Fruit fly (Drosophila melanogaster) whole organism, wandering third instar larva: ENCODE measurements around the gene alpha-Est7.

ENCODE experiments used
- Abd-B ChIP-seq: fragments of >200 bp; optimal IDR thresholded peaks from 2 replicates; lab custom pipeline; 2017; ENCODE audit warnings: missing biosample characterization, missing genetic modification characterization
- CG32264 ChIP-seq: fragments of 200-800 bp; sonication (Bioruptor generic); optimal IDR thresholded peaks from 2 replicates; lab custom pipeline; 2016; ENCODE audit warnings: missing biosample characterization, missing genetic modification characterization
- CG9705 ChIP-seq: fragments of 200-800 bp; sonication (Bioruptor generic); optimal IDR thresholded peaks from 2 replicates; lab custom pipeline; 2018; ENCODE audit warnings: missing biosample characterization, mild to moderate bottlenecking, missing genetic modification characterization
- CrebA ChIP-seq: fragments of 200-800 bp; sonication (Bioruptor generic); optimal IDR thresholded peaks from 2 replicates; lab custom pipeline; 2016; ENCODE audit warnings: missing biosample characterization, mild to moderate bottlenecking, missing genetic modification characterization, borderline replicate concordance
- Dfd ChIP-seq: fragments of >200 bp; optimal IDR thresholded peaks from 2 replicates; lab custom pipeline; 2017; ENCODE audit warnings: missing biosample characterization, missing genetic modification characterization
- Dif ChIP-seq: fragments of 200-275, 200-300 bp; sonication (Bioruptor generic); optimal IDR thresholded peaks from 2 replicates; lab custom pipeline; 2018; ENCODE audit warnings: missing biosample characterization, missing genetic modification characterization; ENCODE audit not compliant: partially characterized antibody
- GATAd ChIP-seq: sonication (Bioruptor generic); optimal IDR thresholded peaks from 2 replicates; lab custom pipeline; 2016; ENCODE audit warnings: missing biosample characterization, missing genetic modification characterization
- HLH106 ChIP-seq: fragments of 200-800 bp; optimal IDR thresholded peaks from 3 replicates; lab custom pipeline; 2019; ENCODE audit warnings: missing biosample characterization, mild to moderate bottlenecking, missing genetic modification characterization, moderate library complexity
- Hnf4 ChIP-seq: fragments of 200-800 bp; sonication (Bioruptor generic); optimal IDR thresholded peaks from 2 replicates; lab custom pipeline; 2016; ENCODE audit warnings: missing biosample characterization, mild to moderate bottlenecking, missing genetic modification characterization
- Hr78 ChIP-seq: fragments of >200 bp; optimal IDR thresholded peaks from 2 replicates; lab custom pipeline; 2017; ENCODE audit warnings: missing biosample characterization, missing genetic modification characterization
- Hr83 ChIP-seq: fragments of 200-300 bp; sonication (Bioruptor generic); optimal IDR thresholded peaks from 2 replicates; lab custom pipeline; 2016; ENCODE audit warnings: missing biosample characterization, mild to moderate bottlenecking, missing genetic modification characterization, moderate library complexity; ENCODE audit not compliant: poor library complexity, severe bottlenecking
- Mio ChIP-seq: sonication (Bioruptor generic); optimal IDR thresholded peaks from 2 replicates; lab custom pipeline; 2016; ENCODE audit warnings: missing biosample characterization, missing genetic modification characterization
- Myc ChIP-seq: fragments of >200 bp; optimal IDR thresholded peaks from 2 replicates; lab custom pipeline; 2017
- N ChIP-seq: fragments of >200 bp; optimal IDR thresholded peaks from 2 replicates; lab custom pipeline; 2018; ENCODE audit warnings: missing biosample characterization, missing external identifiers, missing genetic modification characterization
- OdsH ChIP-seq: fragments of 200-800 bp; sonication (Bioruptor generic); optimal IDR thresholded peaks from 2 replicates; lab custom pipeline; 2016; ENCODE audit warnings: missing biosample characterization, mild to moderate bottlenecking, missing genetic modification characterization
- Rel ChIP-seq, 2 experiments: fragments of 200-800 bp; sonication (Bioruptor generic) in 1 of 2; optimal IDR thresholded peaks; 2 replicates in 1 of 2; 3 replicates in 1 of 2; lab custom pipeline; 2016 to 2019; ENCODE audit warnings: mild to moderate bottlenecking in 2 of 2, missing biosample characterization in 2 of 2, missing genetic modification characterization in 2 of 2, moderate library complexity in 1 of 2
- Sp1 ChIP-seq: fragments of 200-800 bp; sonication (Bioruptor generic); optimal IDR thresholded peaks from 3 replicates; lab custom pipeline; 2019; ENCODE audit warnings: missing biosample characterization, mild to moderate bottlenecking, missing genetic modification characterization, moderate library complexity
- Vsx2 ChIP-seq: fragments of 200-300, 225-300 bp; sonication (Bioruptor generic); optimal IDR thresholded peaks from 2 replicates; lab custom pipeline; 2018; ENCODE audit warnings: missing biosample characterization, missing genetic modification characterization; ENCODE audit not compliant: partially characterized antibody
- br ChIP-seq: fragments of 200-800 bp; sonication (Bioruptor generic); optimal IDR thresholded peaks from 2 replicates; lab custom pipeline; 2016; ENCODE audit warnings: missing biosample characterization, missing genetic modification characterization
- brk ChIP-seq: fragments of 200-800 bp; sonication (Bioruptor generic); optimal IDR thresholded peaks from 2 replicates; lab custom pipeline; 2016; ENCODE audit warnings: missing biosample characterization, mild to moderate bottlenecking, missing genetic modification characterization
- dl ChIP-seq, 2 experiments: fragments of 175-275, 200-275 bp in 1 of 2; fragments of 200-275 bp in 1 of 2; sonication (Bioruptor generic); optimal IDR thresholded peaks; lab custom pipeline; 2018; ENCODE audit warnings: mild to moderate bottlenecking in 2 of 2, missing biosample characterization in 2 of 2, missing genetic modification characterization in 2 of 2, moderate library complexity in 2 of 2; ENCODE audit not compliant: partially characterized antibody in 2 of 2, insufficient read depth in 1 of 2
- dmrt93B ChIP-seq: fragments of 200-800 bp; sonication (Bioruptor generic); optimal IDR thresholded peaks from 2 replicates; lab custom pipeline; 2018; ENCODE audit warnings: missing biosample characterization, mild to moderate bottlenecking, missing genetic modification characterization
- dsf ChIP-seq: sonication (Bioruptor generic); optimal IDR thresholded peaks from 2 replicates; lab custom pipeline; 2016; ENCODE audit warnings: missing biosample characterization, missing genetic modification characterization, borderline replicate concordance
- ey ChIP-seq: fragments of 200-800 bp; sonication (Bioruptor generic); optimal IDR thresholded peaks from 2 replicates; lab custom pipeline; 2016; ENCODE audit warnings: missing biosample characterization, missing genetic modification characterization
- foxo ChIP-seq, 2 experiments: fragments of 200-800 bp; sonication (Bioruptor generic); optimal IDR thresholded peaks; 2 replicates in 1 of 2; 3 replicates in 1 of 2; lab custom pipeline; 2016 to 2017; ENCODE audit warnings: missing biosample characterization in 2 of 2, missing genetic modification characterization in 2 of 2
- fru ChIP-seq: fragments of 200-800 bp; sonication (Bioruptor generic); optimal IDR thresholded peaks from 3 replicates; lab custom pipeline; 2016; ENCODE audit warnings: missing biosample characterization, mild to moderate bottlenecking, missing genetic modification characterization
- h ChIP-seq: fragments of 200-800 bp; sonication (Bioruptor generic); optimal IDR thresholded peaks from 3 replicates; lab custom pipeline; 2016; ENCODE audit warnings: missing biosample characterization, mild to moderate bottlenecking, missing genetic modification characterization
- jim ChIP-seq: fragments of 175-275, 200-325 bp; sonication (Bioruptor generic); optimal IDR thresholded peaks from 2 replicates; lab custom pipeline; 2016; ENCODE audit warnings: missing biosample characterization, mild to moderate bottlenecking, missing genetic modification characterization
- lola ChIP-seq: fragments of >200 bp; optimal IDR thresholded peaks from 2 replicates; lab custom pipeline; 2017; ENCODE audit warnings: missing biosample characterization, missing genetic modification characterization
- pan ChIP-seq: fragments of >200 bp; optimal IDR thresholded peaks from 2 replicates; lab custom pipeline; 2017
- psq ChIP-seq: fragments of 200-800 bp; sonication (Bioruptor generic); optimal IDR thresholded peaks from 3 replicates; lab custom pipeline; 2017; ENCODE audit warnings: missing biosample characterization, mild to moderate bottlenecking, missing genetic modification characterization, moderate library complexity
- rgr ChIP-seq: fragments of 200-800 bp; sonication (Bioruptor generic); optimal IDR thresholded peaks from 3 replicates; lab custom pipeline; 2016; ENCODE audit warnings: missing biosample characterization, mild to moderate bottlenecking, missing genetic modification characterization
- sage ChIP-seq: fragments of 200-800 bp; sonication (Bioruptor generic); optimal IDR thresholded peaks from 2 replicates; lab custom pipeline; 2016; ENCODE audit warnings: missing biosample characterization, mild to moderate bottlenecking, missing genetic modification characterization
- sv ChIP-seq: fragments of 200-800 bp; sonication (Bioruptor generic); optimal IDR thresholded peaks from 3 replicates; lab custom pipeline; 2016; ENCODE audit warnings: missing biosample characterization, missing genetic modification characterization
- tai ChIP-seq: sonication (Bioruptor generic); optimal IDR thresholded peaks from 2 replicates; lab custom pipeline; 2016; ENCODE audit warnings: missing biosample characterization, missing genetic modification characterization
- usp ChIP-seq: fragments of >200 bp; optimal IDR thresholded peaks from 2 replicates; lab custom pipeline; 2017; ENCODE audit warnings: missing biosample characterization, missing genetic modification characterization
- woc ChIP-seq: sonication (Bioruptor generic); optimal IDR thresholded peaks from 2 replicates; lab custom pipeline; 2016; ENCODE audit warnings: missing biosample characterization, mild to moderate bottlenecking, missing genetic modification characterization

alpha-Est7 gene

dm6 chr3R:7490884-7491283, 32.7 kb downstream of the alpha-Est7 start (continued):
- peak; percentile 71 for TF ChIP-seq OdsH (GFP tag; lab: Kevin White, UChicago)
- no peak for TF ChIP-seq sv (GFP tag; lab: Kevin White, UChicago)
- TF ChIP-seq tai (GFP tag; lab: Kevin White, UChicago) = peak; percentile 31
- TF ChIP-seq jim (GFP tag; lab: Kevin White, UChicago) = no peak
- no peak for TF ChIP-seq Dif
- TF ChIP-seq GATAd = no peak
- peak; percentile 59 for TF ChIP-seq psq (GFP tag; lab: Kevin White, UChicago)
- TF ChIP-seq CG32264 (GFP tag; lab: Kevin White, UChicago) = no peak
- TF ChIP-seq dsf (GFP tag; lab: Kevin White, UChicago) = no peak
- TF ChIP-seq pan (lab: Kevin White, UChicago) = no peak
- TF ChIP-seq Hr78 (GFP tag; lab: Kevin White, UChicago) = no peak
- TF ChIP-seq sage (GFP tag; lab: Kevin White, UChicago) = no peak
- no peak for TF ChIP-seq N
- TF ChIP-seq fru = peak; percentile 32
- no peak for TF ChIP-seq Myc (lab: Kevin White, UChicago)
- TF ChIP-seq Mio = no peak
- no peak for TF ChIP-seq br (GFP tag; lab: Kevin White, UChicago)
- TF ChIP-seq dmrt93B = peak; percentile 27
- TF ChIP-seq, all 38 proteins: peak for 13

- TF ChIP-seq brk (GFP tag; lab: Kevin White, UChicago) = no peak
- TF ChIP-seq Hnf4 (GFP tag; lab: Kevin White, UChicago) = no peak
- TF ChIP-seq sage (GFP tag; lab: Kevin White, UChicago) = no peak
- no peak for TF ChIP-seq rgr (GFP tag; lab: Kevin White, UChicago)
- no peak for TF ChIP-seq CG9705 (GFP tag; lab: Kevin White, UChicago)
- no peak for TF ChIP-seq OdsH (GFP tag; lab: Kevin White, UChicago)
- no peak for TF ChIP-seq foxo (GFP tag; optimal IDR thresholded peaks at IDR 0.05; lab: Kevin White, UChicago)
- no peak for TF ChIP-seq Dfd (GFP tag; lab: Kevin White, UChicago)
- TF ChIP-seq br (GFP tag; lab: Kevin White, UChicago) = no peak
- no peak for TF ChIP-seq N
- no peak for TF ChIP-seq woc (GFP tag; lab: Kevin White, UChicago)
- TF ChIP-seq Abd-B (GFP tag; lab: Kevin White, UChicago) = no peak
- no peak for TF ChIP-seq Hr83 (GFP tag; lab: Kevin White, UChicago)
- TF ChIP-seq Myc (lab: Kevin White, UChicago) = no peak
- TF ChIP-seq HLH106 = no peak
- TF ChIP-seq GATAd = no peak
- TF ChIP-seq Rel (GFP tag; optimal IDR thresholded peaks at IDR 0.05; lab: Kevin White, UChicago) = no peak
- no peak for TF ChIP-seq Rel (tag; optimal IDR thresholded peaks at IDR 0.05; lab: Kevin White, UChicago)
Observed at dm6 chr3R:7489902-7490301, 33.7 kb downstream of the alpha-Est7 start.

- TF ChIP-seq Rel (GFP tag; optimal IDR thresholded peaks at IDR 0.05; lab: Kevin White, UChicago) (no peak), Rel (tag; optimal IDR thresholded peaks at IDR 0.05; lab: Kevin White, UChicago) (peak; percentile 72), OdsH (GFP tag; lab: Kevin White, UChicago) (no peak)
Observed at dm6 chr3R:7475708-7476107, 47.8 kb downstream of the alpha-Est7 start.

DNA sequence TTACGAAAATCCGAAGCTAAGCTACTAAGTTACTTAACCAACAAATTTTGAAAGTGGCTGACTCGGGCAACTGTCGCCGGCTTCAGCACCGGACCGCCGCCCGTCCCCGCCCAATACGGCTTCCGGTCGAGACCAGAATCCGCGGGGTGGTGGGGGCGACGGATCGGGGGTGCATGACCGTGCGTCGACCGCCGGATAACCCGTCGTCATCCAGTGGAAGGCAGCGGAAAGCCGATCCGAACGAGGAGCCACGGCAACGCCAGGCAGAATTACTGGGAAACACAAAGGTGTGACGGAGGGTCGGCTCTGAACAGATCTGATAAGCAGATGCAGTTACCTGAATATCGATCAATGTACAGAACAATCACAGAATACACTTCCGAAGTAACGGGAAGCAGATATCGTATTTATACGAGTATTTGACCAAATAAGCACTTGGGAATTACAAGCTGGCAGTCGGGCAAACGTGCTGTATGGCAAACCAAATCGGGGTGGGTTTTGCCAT, 48.9 kb downstream of the alpha-Est7 start:
- TF ChIP-seq Dif = peak; percentile 73
- TF ChIP-seq Sp1 (GFP tag; lab: Kevin White, UChicago) = peak; percentile 83
- no peak for TF ChIP-seq usp (GFP tag; lab: Kevin White, UChicago)
- no peak for TF ChIP-seq N
- no peak for TF ChIP-seq GATAd
- TF ChIP-seq sv (GFP tag; lab: Kevin White, UChicago) = no peak
- TF ChIP-seq foxo (GFP tag; optimal IDR thresholded peaks at IDR 0.05; lab: Kevin White, UChicago) = peak in 1 of 2 experiments; percentile 62
- no peak for TF ChIP-seq woc (GFP tag; lab: Kevin White, UChicago)
- TF ChIP-seq Hr83 (GFP tag; lab: Kevin White, UChicago) = peak; percentile 82
- TF ChIP-seq dmrt93B = peak; percentile 26
- no peak for TF ChIP-seq Mio
- no peak for TF ChIP-seq Vsx2 (GFP tag; lab: Kevin White, UChicago)
- peak; percentile 77 for TF ChIP-seq h (GFP tag; lab: Kevin White, UChicago)
- peak; percentile 65 for TF ChIP-seq HLH106
- peak; percentile 58 for TF ChIP-seq rgr (GFP tag; lab: Kevin White, UChicago)
- no peak for TF ChIP-seq sage (GFP tag; lab: Kevin White, UChicago)
- no peak for TF ChIP-seq lola
- no peak for TF ChIP-seq Abd-B (GFP tag; lab: Kevin White, UChicago)
- TF ChIP-seq Myc (lab: Kevin White, UChicago) = no peak
- peak; percentile 89 for TF ChIP-seq CG9705 (GFP tag; lab: Kevin White, UChicago)
- TF ChIP-seq tai (GFP tag; lab: Kevin White, UChicago) = no peak
- TF ChIP-seq dl (GFP tag; optimal IDR thresholded peaks at IDR 0.05; lab: Kevin White, UChicago; ENCODE audit: insufficient read depth in 1 of 2, partially characterized antibody in 2 of 2) = peak; percentile 14 to 42
- peak; percentile 31 for TF ChIP-seq OdsH (GFP tag; lab: Kevin White, UChicago)
- no peak for TF ChIP-seq pan (lab: Kevin White, UChicago)
- peak; percentile 74 for TF ChIP-seq jim (GFP tag; lab: Kevin White, UChicago)
- TF ChIP-seq Hr78 (GFP tag; lab: Kevin White, UChicago) = no peak
- TF ChIP-seq psq (GFP tag; lab: Kevin White, UChicago) = peak; percentile 46
- peak; percentile 32 for TF ChIP-seq ey (GFP tag; lab: Kevin White, UChicago)
- no peak for TF ChIP-seq CG32264 (GFP tag; lab: Kevin White, UChicago)
- TF ChIP-seq Hnf4 (GFP tag; lab: Kevin White, UChicago) = peak; percentile 59
- peak; percentile 96 for TF ChIP-seq fru
- no peak for TF ChIP-seq Rel (GFP tag; optimal IDR thresholded peaks at IDR 0.05; lab: Kevin White, UChicago)
- peak; percentile 97 for TF ChIP-seq Rel (tag; optimal IDR thresholded peaks at IDR 0.05; lab: Kevin White, UChicago)
- peak; percentile 28 for TF ChIP-seq CrebA (GFP tag; lab: Kevin White, UChicago)
- TF ChIP-seq br (GFP tag; lab: Kevin White, UChicago) = peak; percentile 82
- peak; percentile 54 for TF ChIP-seq Dfd (GFP tag; lab: Kevin White, UChicago)
